Fruit fly (Drosophila melanogaster) S2 (cell line): ENCODE results near the gene EMC3.

Experiments
- CG8478 ChIP-seq: fragments of >200 bp; optimal IDR thresholded peaks from 2 replicates; lab custom pipeline; 2018
- CTCF ChIP-seq, 2 experiments: fragments of >200 bp; optimal IDR thresholded peaks; 2 replicates each; lab custom pipeline; 2018

The EMC3 gene

DNA sequence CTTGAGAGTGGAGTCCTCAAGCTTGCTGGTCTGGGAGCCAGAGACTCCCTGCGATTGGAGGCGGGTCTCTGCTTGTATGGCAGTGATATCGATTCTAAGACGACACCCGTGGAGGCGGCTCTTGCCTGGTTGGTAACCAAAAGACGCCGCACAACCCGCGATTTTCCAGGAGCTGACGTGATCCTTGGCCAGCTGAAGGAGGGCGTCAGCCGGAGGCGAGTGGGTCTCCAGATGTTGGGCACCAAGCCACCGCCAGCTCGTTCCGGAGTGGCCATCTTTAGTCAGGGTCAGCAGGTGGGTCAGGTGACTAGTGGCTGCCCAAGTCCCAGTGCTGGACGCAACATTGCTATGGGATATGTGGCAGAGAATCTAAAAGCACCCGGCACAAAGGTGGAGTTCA is 27.8 kb downstream of the EMC3 start:
- TF ChIP-seq CTCF (optimal IDR thresholded peaks at IDR 0.05; lab: Kevin White, UChicago) (no peak), CG8478 (no peak)

DNA sequence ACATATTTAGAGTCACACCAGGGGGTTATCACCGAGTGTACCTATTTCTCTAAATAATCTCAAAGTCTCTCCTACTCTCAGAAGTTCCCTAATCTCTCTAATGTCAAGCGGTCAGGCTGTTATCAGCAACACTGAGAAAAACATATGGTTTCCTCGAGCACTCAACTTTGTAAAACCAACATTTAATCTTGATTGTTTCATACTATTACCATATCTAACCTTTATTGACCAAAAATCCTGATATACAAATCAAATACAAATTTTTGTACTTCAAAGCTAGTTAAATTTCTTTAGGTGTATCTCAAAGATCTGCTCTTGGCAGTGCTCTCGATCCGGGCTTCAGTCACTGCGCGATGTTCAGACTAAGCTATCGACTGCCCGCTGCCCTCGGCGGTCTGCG is 28.9 kb downstream of the EMC3 start, which contains the start of gene CG6415:
Gene CG6415, plus strand, starts transcription at position 341 of the 400 bp plus-strand sequence.
- TF ChIP-seq CTCF (optimal IDR thresholded peaks at IDR 0.05; lab: Kevin White, UChicago), result no peak
- TF ChIP-seq CG8478, result no peak

DNA sequence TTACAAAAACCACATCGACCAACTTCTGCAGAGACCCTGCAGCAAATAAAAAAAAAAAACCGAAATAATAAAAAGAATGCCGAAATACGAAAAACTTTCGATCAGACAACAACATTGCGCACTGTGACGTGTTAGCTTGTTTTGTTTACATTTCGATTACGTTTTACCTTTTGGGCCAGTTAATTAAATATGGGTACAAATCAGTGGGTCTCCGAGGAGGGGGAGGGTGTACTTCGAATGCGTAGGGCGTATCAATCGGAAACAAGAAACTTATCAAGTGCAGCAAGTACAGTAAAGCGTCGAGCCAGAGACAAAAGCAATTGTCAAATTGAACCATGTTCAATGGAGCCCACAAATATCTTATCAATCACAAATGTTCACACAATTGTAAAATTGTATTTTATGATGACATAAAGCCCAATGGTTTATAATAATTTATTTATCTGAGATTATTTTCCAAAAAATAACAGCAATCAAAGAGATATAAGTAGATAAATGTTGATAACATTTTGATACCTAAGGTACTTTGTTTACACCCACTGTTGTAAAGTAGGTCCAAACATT is 30.6 kb downstream of the EMC3 start, which contains the start of gene Lip1:
Gene Lip1, minus strand, starts transcription at position 46 of the 564 bp plus-strand sequence.
- no peak for TF ChIP-seq CG8478
- no peak for TF ChIP-seq CTCF (optimal IDR thresholded peaks at IDR 0.05; lab: Kevin White, UChicago)

DNA sequence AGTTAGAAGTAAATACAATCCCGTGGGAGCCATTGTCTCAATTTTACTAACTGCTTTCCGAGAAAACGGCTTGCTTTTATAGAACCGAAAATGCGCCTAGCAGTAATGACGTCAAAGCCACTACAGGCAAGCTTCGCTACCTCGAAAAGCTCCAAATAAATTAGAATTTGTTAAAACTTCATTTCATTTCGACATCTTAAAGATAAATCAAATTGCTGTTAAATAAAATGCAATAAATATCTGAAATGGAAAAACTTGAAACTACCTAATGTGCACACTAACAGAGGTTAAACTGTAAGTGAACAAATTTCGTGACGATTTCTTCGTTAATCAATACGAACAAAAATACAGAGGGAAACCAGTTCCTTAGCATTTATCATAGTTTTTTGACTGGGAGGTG is 34.2 kb downstream of the EMC3 start, which contains the start of gene CG7300:
Gene CG7300, minus strand, starts transcription at position 52 of the 400 bp plus-strand sequence.
- TF ChIP-seq CG8478, result no peak

DNA sequence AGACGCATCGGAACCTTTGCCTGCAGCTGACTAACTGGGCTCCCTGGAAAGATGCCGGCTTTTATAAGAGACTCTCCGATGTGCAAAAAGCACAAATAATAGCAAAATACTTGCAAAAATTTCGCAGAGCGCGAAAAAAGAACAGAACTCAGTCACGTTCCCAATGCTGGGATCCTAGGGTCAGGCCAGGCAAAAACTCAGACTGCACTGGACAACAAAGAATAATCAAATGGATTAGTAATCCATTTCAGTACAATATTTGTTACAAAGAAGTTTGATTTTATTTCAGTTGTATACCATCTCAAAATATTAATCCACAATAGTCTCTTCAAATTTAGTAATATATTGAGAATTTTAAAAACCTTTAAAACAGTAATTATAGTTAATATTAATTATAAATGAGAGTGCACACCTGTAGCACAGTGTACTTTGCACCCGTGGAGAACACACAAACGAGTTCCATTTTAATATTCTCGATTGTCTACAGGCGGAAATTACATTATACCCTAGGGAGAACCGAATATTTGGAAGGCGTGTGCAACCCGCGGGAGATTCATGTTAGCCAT is 38.1 kb downstream of the EMC3 start, which contains the start of gene CG17108:
Gene CG17108, minus strand, starts transcription at position 51 of the 566 bp plus-strand sequence.
- TF ChIP-seq CTCF (optimal IDR thresholded peaks at IDR 0.05; lab: Kevin White, UChicago) (no peak), CG8478 (no peak)

DNA sequence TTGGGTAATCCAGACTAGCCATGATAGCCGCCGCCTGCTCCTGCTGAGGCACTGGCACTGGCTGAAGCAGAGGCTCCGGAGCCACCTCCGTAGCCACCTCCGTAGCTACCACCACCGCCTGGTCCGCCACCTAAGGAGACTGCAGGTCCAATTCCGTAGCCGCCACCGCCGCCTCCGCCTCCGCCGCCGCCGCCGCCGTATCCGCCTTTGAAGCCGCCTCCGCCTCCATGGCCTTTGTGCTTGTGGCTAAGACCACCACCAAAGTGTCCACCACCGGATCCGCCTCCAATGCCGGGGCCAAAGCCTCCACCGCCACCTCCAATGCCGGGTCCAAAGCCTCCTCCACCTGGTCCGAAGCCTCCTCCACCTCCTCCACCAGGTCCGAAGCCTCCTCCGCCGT is 39.2 kb downstream of the EMC3 start:
- TF ChIP-seq CG8478, result no peak
- TF ChIP-seq CTCF (optimal IDR thresholded peaks at IDR 0.05; lab: Kevin White, UChicago), result no peak

DNA sequence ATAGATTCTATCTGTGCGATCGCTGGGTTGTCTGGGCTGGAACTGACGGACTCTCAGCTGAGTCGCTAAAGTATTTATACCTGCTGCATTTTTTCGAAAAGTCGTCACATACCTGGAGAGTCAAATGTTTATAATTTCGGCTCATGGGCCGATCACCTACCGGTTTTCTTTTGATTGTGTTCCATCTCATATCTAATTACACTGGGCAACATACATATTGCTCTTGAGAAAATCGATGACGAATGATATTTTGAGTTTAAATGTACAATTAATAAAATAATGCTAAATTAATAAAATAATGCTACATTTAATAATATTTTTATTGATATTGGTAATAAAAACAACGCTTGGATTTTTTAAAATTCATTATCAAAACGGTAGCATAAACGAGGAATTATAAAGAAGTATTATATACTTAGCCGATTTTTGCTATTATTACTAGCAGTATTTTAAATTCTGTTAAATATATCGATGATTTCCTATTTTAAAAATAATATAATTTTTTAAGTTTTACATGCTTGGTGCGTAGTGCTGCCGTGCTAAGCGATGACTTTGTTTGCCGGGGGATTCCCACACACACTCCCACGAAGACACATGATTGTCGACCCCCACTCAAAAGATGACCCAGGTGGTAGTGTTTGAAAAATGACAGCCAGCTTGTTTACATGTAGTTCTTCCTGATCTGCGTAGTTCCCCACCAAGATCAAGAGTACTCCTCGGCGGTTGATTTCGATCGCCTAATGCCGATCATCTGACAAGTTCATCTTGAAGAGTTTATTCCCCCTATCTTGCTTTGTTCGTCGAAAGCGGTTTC is 42.8 kb downstream of the EMC3 start, which contains the start of gene CG7294:
Gene CG7294, minus strand, starts transcription at position 51 of the 814 bp plus-strand sequence.
- no peak for TF ChIP-seq CTCF (optimal IDR thresholded peaks at IDR 0.05; lab: Kevin White, UChicago)
- TF ChIP-seq CG8478, result no peak

DNA sequence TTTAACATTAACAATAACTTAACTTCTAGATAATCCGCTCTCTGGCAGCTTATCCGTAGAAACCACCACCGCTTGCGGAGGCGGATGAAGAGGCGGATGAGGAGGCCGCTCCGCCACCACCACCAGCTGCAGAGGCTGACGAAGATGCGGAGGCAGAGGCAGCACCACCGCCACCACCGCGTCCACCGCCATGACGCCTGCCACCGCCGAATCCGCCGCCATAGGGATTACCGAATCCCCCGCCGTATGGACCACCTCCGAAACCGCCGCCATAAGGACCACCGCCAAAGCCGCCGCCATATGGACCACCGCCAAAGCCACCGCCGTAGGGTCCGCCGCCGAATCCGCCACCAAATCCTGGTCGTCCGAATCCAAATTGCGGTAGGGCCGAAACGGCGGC is 43.5 kb downstream of the EMC3 start:
- TF ChIP-seq CTCF (optimal IDR thresholded peaks at IDR 0.05; lab: Kevin White, UChicago), result no peak
- TF ChIP-seq CG8478, result no peak

DNA sequence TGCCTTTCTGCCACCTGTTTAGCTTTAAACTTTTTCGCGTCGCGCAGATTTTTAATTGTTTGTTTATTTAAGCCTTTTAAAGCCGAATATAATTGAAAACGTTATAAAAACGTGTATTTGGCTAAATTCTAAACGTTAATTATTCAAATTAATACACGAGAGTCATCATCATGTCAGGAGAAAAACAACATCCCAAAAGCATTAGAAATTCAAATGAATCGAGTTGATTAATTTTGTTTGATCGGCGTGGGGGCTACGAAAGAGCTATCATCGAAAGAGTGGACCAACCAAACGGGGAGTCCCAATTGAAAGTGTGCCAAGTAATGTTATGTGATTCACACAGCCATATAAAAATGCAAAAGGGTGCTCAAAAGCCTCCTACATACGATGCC is 44.4 kb downstream of the EMC3 start:
- TF ChIP-seq CTCF (optimal IDR thresholded peaks at IDR 0.05; lab: Kevin White, UChicago) (no peak), CG8478 (no peak)

DNA sequence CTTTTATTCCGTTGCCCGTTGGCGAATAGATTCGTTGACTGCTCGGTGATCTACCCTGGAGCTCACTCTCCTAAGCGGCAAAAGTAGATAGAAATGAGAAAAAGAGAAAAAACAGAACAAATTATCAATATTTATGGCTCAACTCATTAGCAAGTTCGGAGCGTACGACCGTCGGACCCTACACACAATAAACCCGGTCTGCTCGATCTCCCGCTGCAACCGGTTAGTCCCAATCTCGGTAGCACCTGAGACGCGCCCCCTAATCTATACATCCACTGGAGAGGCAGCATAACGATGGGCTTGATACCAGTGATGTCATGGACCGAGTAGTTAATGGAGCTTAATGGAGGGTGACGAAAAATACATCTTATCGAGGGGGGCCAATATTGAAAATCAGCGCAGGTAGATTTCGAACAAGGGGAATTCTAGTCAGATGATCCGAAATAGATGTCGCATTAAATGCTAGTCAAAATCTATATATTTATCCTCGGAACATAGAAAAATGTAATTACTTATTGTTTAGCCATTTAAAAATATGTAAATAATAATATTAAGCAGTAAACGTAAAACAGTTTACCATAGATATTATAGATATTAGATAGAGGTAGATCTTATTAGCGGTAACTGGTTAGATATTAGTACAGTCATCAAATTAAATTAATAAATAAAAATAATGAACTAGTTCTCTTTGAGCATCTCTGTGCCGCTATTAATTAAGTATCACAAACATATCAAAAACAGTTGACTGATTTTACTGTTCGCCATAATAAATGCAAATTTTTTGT is 45.0 kb downstream of the EMC3 start, which contains the start of gene CG7296:
Gene CG7296, minus strand, starts transcription at position 58 of the 785 bp plus-strand sequence.
- TF ChIP-seq CTCF (optimal IDR thresholded peaks at IDR 0.05; lab: Kevin White, UChicago), result no peak
- no peak for TF ChIP-seq CG8478

DNA sequence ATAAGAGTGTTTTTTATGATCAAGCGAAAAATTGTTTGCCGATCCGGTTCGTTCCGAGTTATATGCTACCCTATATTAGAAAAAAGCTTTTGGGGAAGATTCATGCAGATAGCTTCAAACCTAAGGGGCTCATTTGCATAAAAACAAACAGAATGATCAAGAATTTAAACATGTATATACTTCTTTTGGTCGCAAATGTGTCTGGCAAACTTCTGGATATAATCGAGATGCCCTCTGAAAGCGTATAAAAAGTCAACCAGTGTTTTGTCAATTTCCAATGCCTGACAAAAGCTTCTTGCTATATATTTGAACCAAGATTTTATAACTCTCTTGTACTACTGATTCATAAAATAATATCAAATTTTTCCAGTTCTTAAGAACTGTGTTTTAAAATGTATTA is 46.6 kb downstream of the EMC3 start:
- TF ChIP-seq CTCF (optimal IDR thresholded peaks at IDR 0.05; lab: Kevin White, UChicago), result no peak
- TF ChIP-seq CG8478, result no peak

DNA sequence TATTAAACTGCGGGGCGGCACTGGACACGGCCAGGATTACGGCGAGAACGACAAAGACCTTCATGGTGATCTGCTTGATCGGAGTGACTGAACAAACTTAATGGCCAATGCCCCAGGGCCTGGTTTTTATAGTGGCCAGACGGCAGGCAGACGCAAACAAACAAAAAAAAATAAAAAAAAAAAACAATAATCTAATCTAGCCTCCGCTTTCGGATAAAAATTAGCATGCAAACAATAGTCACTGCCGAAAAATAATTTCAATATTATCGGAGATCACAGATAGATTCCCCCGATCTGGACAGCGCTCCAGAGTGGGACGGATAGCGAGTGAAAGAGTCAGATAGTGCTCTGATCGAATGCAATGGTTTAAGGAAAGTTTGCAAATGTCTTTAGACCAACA is 47.9 kb downstream of the EMC3 start, which contains the start of gene CG7299:
Gene CG7299, minus strand, starts transcription at position 101 of the 400 bp plus-strand sequence.
- no peak for TF ChIP-seq CTCF (optimal IDR thresholded peaks at IDR 0.05; lab: Kevin White, UChicago)
- TF ChIP-seq CG8478, result no peak

DNA sequence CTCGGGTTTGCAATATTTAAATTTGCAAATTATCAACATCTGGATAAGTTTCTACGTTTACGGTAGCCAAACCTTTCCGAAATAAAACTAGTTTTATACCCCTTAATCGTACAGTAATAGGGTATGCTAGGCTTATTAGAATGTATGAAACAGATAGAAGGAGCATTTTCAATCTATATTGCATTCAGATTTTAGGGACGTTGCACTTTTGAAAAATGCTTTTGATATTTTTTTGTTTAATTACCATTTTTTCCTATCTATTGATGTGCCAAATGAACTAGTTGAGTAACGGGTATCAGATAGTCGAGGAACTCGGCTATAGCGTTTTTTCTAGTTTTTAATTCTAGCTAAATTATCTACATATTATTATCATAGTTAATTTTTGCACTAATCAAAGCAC is 49.3 kb downstream of the EMC3 start:
- TF ChIP-seq CTCF (optimal IDR thresholded peaks at IDR 0.05; lab: Kevin White, UChicago), result no peak
- TF ChIP-seq CG8478, result no peak

DNA sequence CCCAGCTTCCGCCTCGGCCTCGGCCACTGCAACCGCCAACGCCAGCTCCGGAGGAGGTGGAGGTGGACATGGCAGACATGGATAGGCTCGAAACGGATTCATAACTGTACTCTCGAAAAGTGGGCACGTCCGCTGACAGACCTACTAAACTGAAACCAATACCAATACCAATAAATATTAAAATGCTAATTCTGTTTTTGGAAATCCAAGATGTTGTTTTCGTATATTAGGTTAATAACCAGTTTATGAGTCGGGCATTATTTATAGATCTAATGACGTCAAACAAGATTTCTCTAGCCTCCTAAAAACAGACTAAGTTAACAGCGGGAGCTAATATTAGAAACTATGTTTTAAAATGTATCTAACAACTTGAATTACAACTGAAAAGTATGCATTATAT is 50.0 kb downstream of the EMC3 start:
- no peak for TF ChIP-seq CG8478
- no peak for TF ChIP-seq CTCF (optimal IDR thresholded peaks at IDR 0.05; lab: Kevin White, UChicago)

DNA sequence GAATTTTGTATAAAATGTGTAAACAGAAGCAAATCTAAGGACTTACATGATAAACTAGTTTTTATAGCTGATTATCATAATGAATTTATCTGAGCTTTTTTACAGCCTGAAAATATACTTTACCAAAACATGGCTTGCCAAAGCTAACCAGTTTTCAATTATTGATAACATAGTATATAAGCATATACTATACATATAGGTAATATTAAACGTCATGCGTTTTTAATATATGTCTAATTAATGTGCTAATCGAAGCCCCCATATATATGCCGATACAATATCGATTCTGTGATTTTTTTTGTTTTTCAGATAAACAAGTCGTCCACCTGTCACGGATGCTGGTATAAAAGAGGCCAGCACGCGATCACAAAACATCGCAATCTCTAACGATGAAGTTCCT is 50.6 kb downstream of the EMC3 start, which contains the start of gene CG17107:
Gene CG17107, plus strand, starts transcription at position 301 of the 400 bp plus-strand sequence.
- TF ChIP-seq CG8478, result no peak
- no peak for TF ChIP-seq CTCF (optimal IDR thresholded peaks at IDR 0.05; lab: Kevin White, UChicago)
